Fruit fly (Drosophila melanogaster): ENCODE data around the gene mah.

The mah gene

dm6 chr3R:24938049-24938448 is 9.4 kb upstream of the mah start, which contains the start of gene Osbp (continued):
- TF ChIP-seq slou (GFP tag; optimal IDR thresholded peaks at IDR 0.05) (no peak), CG9817 (tag; optimal IDR thresholded peaks at IDR 0.05) (no peak), Pdp1 (GFP tag; optimal IDR thresholded peaks at IDR 0.05) (peak in 1 of 2 experiments; percentile 7), CG7963 (GFP tag; IDR thresholded peaks at IDR 0.05; ENCODE audit: partially characterized antibody) (peak; percentile 59; the same call in 1 of the 3 replicates), Sry-δ (GFP tag; optimal IDR thresholded peaks at IDR 0.05) (peak; percentile 51), Chrac-16 (GFP tag; optimal IDR thresholded peaks at IDR 0.05) (no peak), stwl (tag; optimal IDR thresholded peaks at IDR 0.05) (peak; percentile 78), toy (GFP tag; IDR thresholded peaks at IDR 0.05) (no peak), Ada2b (GFP tag; IDR thresholded peaks at IDR 0.05) (no peak), CG7839 (tag; optimal IDR thresholded peaks at IDR 0.05) (no peak), CG4424 (GFP tag; optimal IDR thresholded peaks at IDR 0.05) (no peak), slbo (GFP tag; IDR thresholded peaks at IDR 0.05) (0 out of 2 replicates have a peak, but pooled peaks have one; percentile 13), CG11560 (tag; IDR thresholded peaks at IDR 0.05) (no peak), crc (GFP tag; optimal IDR thresholded peaks at IDR 0.05) (no peak), hb (GFP tag; IDR thresholded peaks at IDR 0.05; ENCODE audit: partially characterized antibody) (no peak), CG9437 (GFP tag; optimal IDR thresholded peaks at IDR 0.05) (no peak), Hand (GFP tag; optimal IDR thresholded peaks at IDR 0.05) (no peak), Myb (GFP tag; optimal IDR thresholded peaks at IDR 0.05) (peak; percentile 96), Vsx1 (GFP tag; optimal IDR thresholded peaks at IDR 0.05) (no peak), CG11247 (GFP tag; IDR thresholded peaks at IDR 0.05) (no peak), lmd (GFP tag; IDR thresholded peaks at IDR 0.05) (no peak), CG9932 (GFP tag; IDR thresholded peaks at IDR 0.05) (no peak), CG4617 (GFP tag; optimal IDR thresholded peaks at IDR 0.05; ENCODE audit: borderline replicate concordance) (peak; percentile 57), exex (tag; optimal IDR thresholded peaks at IDR 0.05) (no peak), pfk (GFP tag; optimal IDR thresholded peaks at IDR 0.05) (no peak), CG13424 (tag; optimal IDR thresholded peaks at IDR 0.05) (no peak), amos (GFP tag; IDR thresholded peaks at IDR 0.05; ENCODE audit: partially characterized antibody) (peak; percentile 70), CG7372 (GFP tag; IDR thresholded peaks at IDR 0.05) (no peak), CoRest (tag; optimal IDR thresholded peaks at IDR 0.05) (peak; percentile 58), wor (GFP tag; IDR thresholded peaks at IDR 0.05) (no peak), CG42726 (GFP tag; IDR thresholded peaks at IDR 0.05; ENCODE audit: partially characterized antibody) (peak; percentile 70), yki (optimal IDR thresholded peaks at IDR 0.05) (no peak), CG15514 (GFP tag; optimal IDR thresholded peaks at IDR 0.05) (peak; percentile 71), CG4730 (GFP tag; IDR thresholded peaks at IDR 0.05) (no peak), Dek (tag; optimal IDR thresholded peaks at IDR 0.05) (no peak), lola (GFP tag; optimal IDR thresholded peaks at IDR 0.05) (no peak), CkIIα-i1 (GFP tag; IDR thresholded peaks at IDR 0.05) (no peak), zfh1 (GFP tag; IDR thresholded peaks at IDR 0.05) (0 out of 3 replicates have a peak, but pooled peaks have one; percentile 15), YL-1 (GFP tag; optimal IDR thresholded peaks at IDR 0.05) (peak; percentile 86), HLH3B (GFP tag; IDR thresholded peaks at IDR 0.05) (no peak), ab (GFP tag; optimal IDR thresholded peaks at IDR 0.05) (no peak)

All from whole organism, embryonic.